Worm (Caenorhabditis elegans): ENCODE data around the gene dcar-1.
"Not testable (repeated sequence)": the region's sequence is repeated elsewhere in the genome, so short reads cannot be mapped to it uniquely, and the experiment has no call there.

Gene dcar-1

DNA sequence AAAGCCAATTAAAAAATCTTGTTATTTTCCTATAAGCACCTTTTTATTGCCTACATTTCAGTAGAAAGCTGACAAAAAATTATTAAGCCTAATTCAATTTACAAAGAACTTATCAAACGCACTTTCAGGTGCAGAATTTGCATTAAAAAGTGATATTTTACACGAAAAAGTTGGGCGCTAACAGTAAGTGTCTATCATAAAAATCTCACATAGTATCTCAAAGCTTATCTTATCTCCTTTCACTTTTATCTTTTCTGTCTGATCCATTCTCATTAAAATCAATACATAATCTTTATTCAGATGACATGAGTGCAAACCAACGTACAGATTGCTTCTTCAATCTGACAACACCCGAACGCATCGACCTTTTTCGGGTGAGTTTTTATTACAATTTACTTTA is at the start of gene dcar-1:
Gene dcar-1 (plus strand): TSS at position 301 of the 400 bp plus-strand sequence.
- TF ChIP-seq ceh-9 (tag; optimal IDR thresholded peaks at IDR 0.05) (no peak), mec-3 (tag; optimal IDR thresholded peaks at IDR 0.05; ENCODE audit: borderline replicate concordance) (no peak), ttx-3 (tag; optimal IDR thresholded peaks at IDR 0.05) (no peak), sox-2 (GFP tag; IDR thresholded peaks at IDR 0.05) (no peak), ceh-31 (tag; optimal IDR thresholded peaks at IDR 0.05) (no peak), sox-4 (tag; optimal IDR thresholded peaks at IDR 0.05) (no peak), ceh-24 (tag; optimal IDR thresholded peaks at IDR 0.05) (no peak)

DNA sequence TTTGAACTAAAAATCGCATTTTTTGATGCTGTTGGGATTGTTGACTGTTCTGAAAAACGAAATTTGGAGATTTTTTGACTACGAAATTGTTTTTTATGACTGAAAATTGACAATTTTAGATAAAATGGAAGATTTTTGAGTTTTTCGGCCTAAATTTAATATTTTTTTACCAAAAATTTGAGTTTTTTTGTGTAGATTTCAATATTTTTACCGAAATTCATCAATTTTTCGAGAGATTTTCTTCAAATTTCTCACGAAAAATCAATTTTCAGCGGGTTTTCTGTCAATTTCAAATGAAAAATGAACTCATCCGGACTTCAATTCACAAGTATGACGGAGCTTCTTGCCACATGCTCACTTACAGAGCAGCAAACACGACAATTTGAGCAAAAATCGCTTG is 44.8 kb upstream of the dcar-1 start, which contains the start of gene Y59A8A.8:
Gene Y59A8A.8 (plus strand): TSS at position 301 of the 400 bp plus-strand sequence.
- TF ChIP-seq K09A11.1 (tag; optimal IDR thresholded peaks at IDR 0.05; ENCODE audit: insufficient read depth); ceh-19 (GFP tag; optimal IDR thresholded peaks at IDR 0.05); zip-5 (tag; optimal IDR thresholded peaks at IDR 0.05): not testable (repeated sequence)

DNA sequence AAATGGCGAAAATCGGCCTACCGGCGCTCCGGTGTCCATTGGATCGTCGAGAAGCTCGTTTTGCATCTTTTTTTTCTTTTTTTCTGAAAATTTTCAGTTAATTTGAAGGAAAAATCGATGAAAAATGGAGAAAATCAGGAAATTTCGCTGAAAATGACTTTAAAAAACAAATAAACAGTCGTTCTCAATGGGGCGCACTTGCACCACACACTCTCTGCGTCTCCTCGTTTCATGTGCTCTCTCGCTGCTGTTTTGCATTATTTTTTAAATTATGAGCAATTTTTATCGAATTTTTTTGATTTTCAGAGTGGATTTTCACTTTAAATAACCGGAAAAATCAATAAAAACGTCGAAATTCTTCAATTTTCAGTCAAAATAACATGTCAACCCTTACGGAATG is 39.5 kb upstream of the dcar-1 start, which contains the start of gene csn-1:
Gene csn-1 (minus strand): TSS at position 83 of the 400 bp plus-strand sequence.
- TF ChIP-seq K02D7.2 (tag; optimal IDR thresholded peaks at IDR 0.05) (no peak), rnt-1 (tag; optimal IDR thresholded peaks at IDR 0.05) (no peak)

DNA sequence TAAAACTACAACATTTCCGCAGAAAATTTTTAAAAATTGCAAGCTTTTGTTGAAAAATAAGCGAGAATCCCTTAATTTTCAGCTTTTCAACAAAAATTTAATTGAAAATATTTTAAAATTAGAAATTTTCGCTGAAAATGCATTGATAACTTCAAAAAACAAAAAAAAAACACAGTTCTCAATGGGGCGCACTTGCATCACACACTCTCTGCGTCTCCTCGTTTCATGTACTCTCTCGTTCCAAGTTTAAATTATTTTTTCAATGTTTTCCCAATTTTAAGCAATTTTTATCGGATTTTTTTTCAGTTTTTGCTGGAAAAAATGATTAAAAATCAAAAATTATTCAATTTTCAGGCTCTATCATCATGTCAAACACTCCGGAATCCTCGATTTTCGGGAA is 39.1 kb upstream of the dcar-1 start, which contains the start of gene phf-14:
Gene phf-14 (plus strand): TSS at position 345 of the 400 bp plus-strand sequence.
- TF ChIP-seq tbx-2 (tag; optimal IDR thresholded peaks at IDR 0.05) = no peak
- TF ChIP-seq ceh-2 (tag; optimal IDR thresholded peaks at IDR 0.05) = no peak
- no peak for TF ChIP-seq eyg-1 (tag; optimal IDR thresholded peaks at IDR 0.05)
- no peak for TF ChIP-seq C38D4.7 (GFP tag; optimal IDR thresholded peaks at IDR 0.05)
- no peak for TF ChIP-seq sox-4 (tag; optimal IDR thresholded peaks at IDR 0.05)
- TF ChIP-seq ceh-34 (tag; optimal IDR thresholded peaks at IDR 0.05) = no peak
- TF ChIP-seq nfya-1 (tag; optimal IDR thresholded peaks at IDR 0.05) = peak; percentile 3
- TF ChIP-seq mec-3 (tag; optimal IDR thresholded peaks at IDR 0.05; ENCODE audit: borderline replicate concordance) = no peak

DNA sequence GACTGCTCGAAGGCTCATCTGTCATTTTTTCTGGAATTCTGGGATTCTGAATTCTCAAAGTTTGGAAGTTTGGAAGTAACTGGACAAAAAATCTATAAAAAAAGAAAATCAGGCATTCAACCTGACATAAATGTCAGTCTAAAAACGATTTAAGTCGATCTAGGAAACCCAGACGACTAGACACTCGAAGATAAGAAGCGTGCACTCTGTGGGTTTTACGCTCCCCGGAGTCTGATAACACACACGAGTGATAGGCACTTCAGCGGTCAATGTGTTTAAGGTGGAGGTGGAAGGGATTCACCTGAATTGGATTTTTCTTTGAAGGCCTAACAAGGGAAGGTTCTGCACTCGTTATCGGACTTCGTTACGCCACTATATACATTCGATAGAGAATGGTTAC is 21.2 kb upstream of the dcar-1 start, which contains the start of gene C06H5.6:
Gene C06H5.6 (minus strand): TSS at position 46 of the 400 bp plus-strand sequence.
- TF ChIP-seq elt-2 (tag; optimal IDR thresholded peaks at IDR 0.05) = peak; percentile 56
- no peak for TF ChIP-seq C08G9.2 (tag; optimal IDR thresholded peaks at IDR 0.05)

DNA sequence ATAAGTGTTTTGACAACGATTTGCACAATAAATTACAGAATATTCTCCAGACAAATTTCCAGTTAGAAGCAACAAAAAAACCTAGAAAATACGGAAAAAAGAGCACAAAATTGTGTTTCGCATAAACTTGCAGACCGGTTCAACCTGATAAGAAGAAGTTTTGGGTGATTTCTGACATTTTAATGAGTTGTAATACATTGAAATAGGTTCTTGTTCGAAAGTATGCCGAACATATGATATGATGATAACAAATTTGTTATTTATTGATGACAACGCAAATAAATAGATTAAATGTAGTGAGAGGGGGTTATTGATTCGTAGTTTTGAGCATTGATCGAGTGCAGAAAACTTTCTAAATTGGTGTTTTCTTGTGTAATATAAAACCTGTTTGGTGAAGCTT is 18.8 kb upstream of the dcar-1 start:
- no peak for TF ChIP-seq ceh-18 (tag; optimal IDR thresholded peaks at IDR 0.05)
- no peak for TF ChIP-seq F13H6.1 (tag; optimal IDR thresholded peaks at IDR 0.05)
- TF ChIP-seq ceh-34 (tag; optimal IDR thresholded peaks at IDR 0.05) = no peak
- no peak for TF ChIP-seq fkh-6 (tag; optimal IDR thresholded peaks at IDR 0.05)
- no peak for TF ChIP-seq hlh-30 (tag; optimal IDR thresholded peaks at IDR 0.05; ENCODE audit: insufficient read depth)
- no peak for TF ChIP-seq pha-4 (tag; optimal IDR thresholded peaks at IDR 0.05)
- TF ChIP-seq sox-2 (GFP tag; IDR thresholded peaks at IDR 0.05) = no peak
- TF ChIP-seq T23F11.4 (GFP tag; optimal IDR thresholded peaks at IDR 0.05) = no peak
- TF ChIP-seq lim-6 (tag; optimal IDR thresholded peaks at IDR 0.05) = no peak
- TF ChIP-seq pax-1 (tag; optimal IDR thresholded peaks at IDR 0.05) = no peak
- TF ChIP-seq unc-55 (GFP tag; optimal IDR thresholded peaks at IDR 0.05) = no peak
- TF ChIP-seq ama-1 (optimal IDR thresholded peaks at IDR 0.05) = no peak
- TF ChIP-seq ceh-6 (GFP tag; optimal IDR thresholded peaks at IDR 0.05) = no peak
- TF ChIP-seq odd-2 (tag; optimal IDR thresholded peaks at IDR 0.05) = no peak
- TF ChIP-seq ceh-22 (tag; optimal IDR thresholded peaks at IDR 0.05) = no peak
- TF ChIP-seq K09A11.1 (tag; optimal IDR thresholded peaks at IDR 0.05; ENCODE audit: insufficient read depth) = no peak
- no peak for TF ChIP-seq ceh-30 (tag; optimal IDR thresholded peaks at IDR 0.05)
